Worm (Caenorhabditis elegans) whole organism, young adult: Measurements from ENCODE around the gene K08E3.2.

Experiments
- B0336.3 ChIP-seq: fragments of 200-800 bp; sonication (Bioruptor generic); IDR thresholded peaks from 2 replicates; pipeline ENCODE4 v1.3.6; 2022; ENCODE audit warnings: missing genetic modification characterization, missing compliant biosample characterization
- D2030.7 ChIP-seq: fragments of 200-800 bp; sonication (Bioruptor generic); IDR thresholded peaks from 2 replicates; pipeline ENCODE4 v1.3.6; 2022; ENCODE audit warnings: missing genetic modification reagents, missing genetic modification characterization, missing compliant biosample characterization
- F10E7.11 ChIP-seq: sonication (generic microtip); optimal IDR thresholded peaks from 2 replicates; lab custom pipeline; 2017; ENCODE audit warnings: mild to moderate bottlenecking, missing genetic modification characterization, moderate library complexity, missing compliant biosample characterization
- F23B12.7 ChIP-seq: sonication (generic microtip); optimal IDR thresholded peaks from 2 replicates; lab custom pipeline; 2017; ENCODE audit warnings: missing genetic modification characterization, mild to moderate bottlenecking, missing compliant biosample characterization, antibody characterized with exemption, moderate library complexity; ENCODE audit not compliant: insufficient read depth
- F33H1.4 ChIP-seq: fragments of 200-800 bp; sonication (Bioruptor generic); IDR thresholded peaks from 2 replicates; pipeline ENCODE4 v1.3.6; 2022; ENCODE audit warnings: missing genetic modification reagents, missing genetic modification characterization, missing compliant biosample characterization
- F37B4.10 ChIP-seq: fragments of 200-800 bp; sonication (Bioruptor generic); IDR thresholded peaks from 2 replicates; pipeline ENCODE4 v1.3.6; 2022; ENCODE audit warnings: missing genetic modification characterization, missing compliant biosample characterization
- F39B2.1 ChIP-seq: fragments of 200-800 bp; sonication (Bioruptor generic); IDR thresholded peaks from 2 replicates; pipeline ENCODE4 v1.3.6; 2022; ENCODE audit warnings: missing genetic modification reagents, missing genetic modification characterization, missing compliant biosample characterization
- F57A8.1 ChIP-seq: fragments of 200-800 bp; sonication (Bioruptor generic); optimal IDR thresholded peaks from 2 replicates; lab custom pipeline; 2018; ENCODE audit warnings: mild to moderate bottlenecking, missing genetic modification characterization, moderate library complexity, missing compliant biosample characterization
- K12H6.12 ChIP-seq: fragments of 200-800 bp; sonication (Bioruptor generic); optimal IDR thresholded peaks from 2 replicates; lab custom pipeline; 2018; ENCODE audit warnings: mild to moderate bottlenecking, missing genetic modification characterization, missing compliant biosample characterization
- T07F8.4 ChIP-seq: sonication (generic microtip); optimal IDR thresholded peaks from 2 replicates; lab custom pipeline; 2016; ENCODE audit warnings: mild to moderate bottlenecking, missing genetic modification characterization, moderate library complexity, missing compliant biosample characterization
- T26A5.8 ChIP-seq: sonication (generic microtip); optimal IDR thresholded peaks from 2 replicates; lab custom pipeline; 2016; ENCODE audit warnings: missing genetic modification characterization, missing compliant biosample characterization
- Y56A3A.18 ChIP-seq: fragments of 200-800 bp; sonication (Bioruptor generic); IDR thresholded peaks from 2 replicates; pipeline ENCODE4 v1.3.6; 2022; ENCODE audit warnings: missing genetic modification reagents, missing genetic modification characterization, missing compliant biosample characterization
- ZK185.1 ChIP-seq: sonication (generic microtip); optimal IDR thresholded peaks from 2 replicates; lab custom pipeline; 2016; ENCODE audit warnings: mild to moderate bottlenecking, missing genetic modification characterization, missing compliant biosample characterization; ENCODE audit not compliant: poor library complexity, severe bottlenecking
- akir-1 ChIP-seq: fragments of 200-800 bp; sonication (Bioruptor generic); optimal IDR thresholded peaks from 2 replicates; lab custom pipeline; 2018; ENCODE audit warnings: mild to moderate bottlenecking, missing genetic modification characterization, moderate library complexity, missing compliant biosample characterization
- ama-1 ChIP-seq, 3 experiments: fragments of 150-350 bp in 1 of 3; sonication (generic microtip) in 2 of 3; optimal IDR thresholded peaks; 2 replicates each; lab custom pipeline; 2014 to 2018; ENCODE audit warnings: missing biosample characterization in 2 of 3, missing genetic modification characterization in 2 of 3, missing genetic modification reagents in 2 of 3
- athp-1 ChIP-seq: sonication (generic microtip); optimal IDR thresholded peaks from 2 replicates; lab custom pipeline; 2017; ENCODE audit warnings: mild to moderate bottlenecking, missing genetic modification characterization, missing compliant biosample characterization
- attf-5 ChIP-seq: fragments of 200-800 bp; sonication (Bioruptor generic); optimal IDR thresholded peaks from 2 replicates; lab custom pipeline; 2018; ENCODE audit warnings: mild to moderate bottlenecking, missing genetic modification characterization, missing compliant biosample characterization
- attf-6 ChIP-seq: fragments of 200-800 bp; sonication (Bioruptor generic); IDR thresholded peaks from 2 replicates; pipeline ENCODE4 v1.3.6; 2022; ENCODE audit warnings: missing genetic modification reagents, missing genetic modification characterization, missing compliant biosample characterization
- cebp-2 ChIP-seq: fragments of 200-800 bp; sonication (Bioruptor generic); IDR thresholded peaks from 2 replicates; pipeline ENCODE4 v1.3.6; 2022; ENCODE audit warnings: missing genetic modification characterization, missing compliant biosample characterization
- ceh-58 ChIP-seq: fragments of 200-800 bp; sonication (Bioruptor generic); IDR thresholded peaks from 2 replicates; pipeline ENCODE4 v1.3.6; 2022; ENCODE audit warnings: missing genetic modification characterization, missing compliant biosample characterization
- chd-7 ChIP-seq: sonication (generic microtip); optimal IDR thresholded peaks from 2 replicates; lab custom pipeline; 2016; ENCODE audit warnings: mild to moderate bottlenecking, missing genetic modification characterization, moderate library complexity, missing compliant biosample characterization
- dox-1 ChIP-seq: fragments of 200-800 bp; sonication (Bioruptor generic); IDR thresholded peaks from 2 replicates; pipeline ENCODE4 v1.3.6; 2022; ENCODE audit warnings: missing genetic modification reagents, missing genetic modification characterization, missing compliant biosample characterization
- dpl-1 ChIP-seq: fragments of 150-350 bp; optimal IDR thresholded peaks from 2 replicates; lab custom pipeline; 2014; ENCODE audit warnings: missing biosample characterization, missing genetic modification reagents, missing genetic modification characterization
- egrh-3 ChIP-seq: fragments of 200-800 bp; sonication (Bioruptor generic); IDR thresholded peaks from 2 replicates; pipeline ENCODE4 v1.3.6; 2022; ENCODE audit warnings: missing genetic modification reagents, missing genetic modification characterization, missing compliant biosample characterization
- ekl-4 ChIP-seq: fragments of 200-800 bp; sonication (Bioruptor generic); IDR thresholded peaks from 2 replicates; pipeline ENCODE4 v1.3.6; 2022; ENCODE audit warnings: missing genetic modification reagents, missing genetic modification characterization, missing compliant biosample characterization
- hmg-1.2 ChIP-seq: fragments of 200-800 bp; sonication (Bioruptor generic); IDR thresholded peaks from 2 replicates; pipeline ENCODE4 v1.3.6; 2022; ENCODE audit warnings: missing genetic modification reagents, missing genetic modification characterization, missing compliant biosample characterization
- hmg-20 ChIP-seq: fragments of 200-800 bp; sonication (Bioruptor generic); IDR thresholded peaks from 2 replicates; pipeline ENCODE4 v1.3.6; 2022; ENCODE audit warnings: missing genetic modification reagents, missing genetic modification characterization, missing compliant biosample characterization
- hrde-1 ChIP-seq: sonication (generic microtip); optimal IDR thresholded peaks from 2 replicates; lab custom pipeline; 2016; ENCODE audit warnings: missing genetic modification characterization, mild to moderate bottlenecking, missing compliant biosample characterization, moderate library complexity, missing genotype, missing genetic modification reagents, borderline replicate concordance
- lag-1 ChIP-seq: fragments of 200-800 bp; sonication (Bioruptor generic); IDR thresholded peaks from 2 replicates; pipeline ENCODE4 v1.3.6; 2022; ENCODE audit warnings: missing genetic modification reagents, missing genetic modification characterization, missing compliant biosample characterization
- lin-26 ChIP-seq: fragments of 200-800 bp; sonication (Bioruptor generic); IDR thresholded peaks from 2 replicates; pipeline ENCODE4 v1.3.6; 2022; ENCODE audit warnings: missing genetic modification reagents, missing genetic modification characterization, missing compliant biosample characterization
- lin-40 ChIP-seq: sonication (generic microtip); optimal IDR thresholded peaks from 2 replicates; lab custom pipeline; 2016; ENCODE audit warnings: missing genetic modification characterization, mild to moderate bottlenecking, missing compliant biosample characterization, missing genotype, missing genetic modification reagents
- lin-54 ChIP-seq: fragments of 200-800 bp; sonication (Bioruptor generic); optimal IDR thresholded peaks from 2 replicates; lab custom pipeline; 2018; ENCODE audit warnings: mild to moderate bottlenecking, missing genetic modification characterization, missing compliant biosample characterization
- lsl-1 ChIP-seq: fragments of 200-800 bp; sonication (Bioruptor generic); optimal IDR thresholded peaks from 2 replicates; lab custom pipeline; 2018; ENCODE audit warnings: mild to moderate bottlenecking, missing genetic modification characterization, moderate library complexity, missing compliant biosample characterization
- lsy-27 ChIP-seq: sonication (generic microtip); optimal IDR thresholded peaks from 2 replicates; lab custom pipeline; 2017; ENCODE audit warnings: missing genetic modification characterization, mild to moderate bottlenecking, missing compliant biosample characterization, antibody characterized with exemption, missing genotype, borderline replicate concordance; ENCODE audit not compliant: insufficient read depth
- madf-3 ChIP-seq: fragments of 200-800 bp; sonication (Bioruptor generic); IDR thresholded peaks from 2 replicates; pipeline ENCODE4 v1.3.6; 2022; ENCODE audit warnings: missing genetic modification reagents, missing genetic modification characterization, missing compliant biosample characterization
- mxl-1 ChIP-seq: sonication (generic microtip); optimal IDR thresholded peaks from 2 replicates; lab custom pipeline; 2016; ENCODE audit warnings: missing genetic modification characterization, missing compliant biosample characterization
- nhr-27 ChIP-seq: fragments of 200-800 bp; sonication (Bioruptor generic); optimal IDR thresholded peaks from 2 replicates; lab custom pipeline; 2018; ENCODE audit warnings: mild to moderate bottlenecking, missing genetic modification characterization, moderate library complexity, missing compliant biosample characterization
- pbrm-1 ChIP-seq: fragments of 200-800 bp; sonication (Bioruptor generic); IDR thresholded peaks from 2 replicates; pipeline ENCODE4 v1.3.6; 2022; ENCODE audit warnings: missing genetic modification reagents, missing genetic modification characterization, missing compliant biosample characterization
- pha-4 ChIP-seq: fragments of 150-350 bp; sonication (generic microtip); optimal IDR thresholded peaks from 2 replicates; lab custom pipeline; 2014; ENCODE audit warnings: missing biosample characterization, missing genetic modification reagents, missing genetic modification characterization
- rcor-1 ChIP-seq: fragments of 200-800 bp; sonication (Bioruptor generic); IDR thresholded peaks from 2 replicates; pipeline ENCODE4 v1.3.6; 2022; ENCODE audit warnings: missing genetic modification reagents, missing genetic modification characterization, missing compliant biosample characterization
- sea-2 ChIP-seq: fragments of 200-800 bp; sonication (Bioruptor generic); IDR thresholded peaks from 2 replicates; pipeline ENCODE4 v1.3.6; 2022; ENCODE audit warnings: missing genetic modification characterization, missing compliant biosample characterization
- snpc-1.3 ChIP-seq: sonication (generic microtip); optimal IDR thresholded peaks from 2 replicates; lab custom pipeline; 2017; ENCODE audit warnings: missing genetic modification characterization, mild to moderate bottlenecking, missing compliant biosample characterization, antibody characterized with exemption, moderate library complexity, missing genotype, missing genetic modification reagents; ENCODE audit not compliant: insufficient read depth
- snpc-3.4 ChIP-seq: sonication (generic microtip); optimal IDR thresholded peaks from 2 replicates; lab custom pipeline; 2017; ENCODE audit warnings: missing genetic modification characterization, mild to moderate bottlenecking, missing compliant biosample characterization, antibody characterized with exemption, moderate library complexity, missing genotype, missing genetic modification reagents
- somi-1 ChIP-seq: fragments of 200-800 bp; sonication (Bioruptor generic); optimal IDR thresholded peaks from 2 replicates; lab custom pipeline; 2018; ENCODE audit warnings: mild to moderate bottlenecking, missing genetic modification characterization, missing compliant biosample characterization
- unc-130 ChIP-seq: sonication (generic microtip); optimal IDR thresholded peaks from 2 replicates; lab custom pipeline; 2016; ENCODE audit warnings: missing genetic modification reagents, missing genetic modification characterization, missing compliant biosample characterization
- xnd-1 ChIP-seq: sonication (generic microtip); optimal IDR thresholded peaks from 2 replicates; lab custom pipeline; 2016; ENCODE audit warnings: missing genotype, missing genetic modification reagents, missing genetic modification characterization, missing compliant biosample characterization
- ztf-3 ChIP-seq: fragments of 200-800 bp; sonication (Bioruptor generic); optimal IDR thresholded peaks from 2 replicates; lab custom pipeline; 2018; ENCODE audit warnings: mild to moderate bottlenecking, missing genetic modification characterization, missing compliant biosample characterization

Gene K08E3.2

ce11 chrIII:13721066-13721465 is 27.4 kb downstream of the K08E3.2 start (continued):
- TF ChIP-seq K12H6.12 (tag; lab: Kevin White, UChicago) (peak; percentile 52), B0336.3 (GFP tag; lab: Robert Waterston, UW) (peak; percentile 42; the same call in 1 of the 2 replicates), unc-130 (no peak), sea-2 (GFP tag; lab: Robert Waterston, UW) (no peak), ZK185.1 (tag; lab: Kevin White, UChicago) (no peak), athp-1 (no peak), mxl-1 (tag; lab: Kevin White, UChicago) (no peak), pha-4 (no peak), attf-5 (GFP tag; lab: Kevin White, UChicago) (no peak), hmg-1.2 (peak; percentile 25; the same call in 1 of the 2 replicates), T26A5.8 (tag; lab: Kevin White, UChicago) (no peak), lin-54 (no peak), lin-26 (0 out of 2 replicates have a peak, but pooled peaks have one; percentile 33), somi-1 (GFP tag; lab: Kevin White, UChicago) (peak; percentile 5), F57A8.1 (GFP tag; lab: Kevin White, UChicago) (no peak), lsl-1 (GFP tag; lab: Kevin White, UChicago) (no peak), chd-7 (no peak), snpc-1.3 (tag; lab: Kevin White, UChicago) (no peak), pbrm-1 (no peak), lin-40 (tag; lab: Kevin White, UChicago) (no peak), F23B12.7 (tag; lab: Kevin White, UChicago) (no peak), Y56A3A.18 (GFP tag; lab: Robert Waterston, UW) (no peak), F37B4.10 (no peak), dpl-1 (GFP tag; lab: Kevin White, UChicago) (no peak), akir-1 (GFP tag; lab: Kevin White, UChicago) (peak; percentile 74), attf-6 (GFP tag; lab: Robert Waterston, UW) (no peak), ama-1 (optimal IDR thresholded peaks at IDR 0.05; lab: Kevin White, UChicago) (no peak), ama-1 (GFP tag; optimal IDR thresholded peaks at IDR 0.05; lab: Kevin White, UChicago) (no peak), nhr-27 (no peak), xnd-1 (tag; lab: Kevin White, UChicago) (no peak), ceh-58 (no peak), F10E7.11 (tag; lab: Kevin White, UChicago) (no peak), madf-3 (GFP tag; lab: Robert Waterston, UW) (no peak), ztf-3 (GFP tag; lab: Kevin White, UChicago) (no peak)

- TF ChIP-seq lsy-27 (no peak), ekl-4 (GFP tag; lab: Robert Waterston, UW) (no peak), D2030.7 (GFP tag; lab: Robert Waterston, UW) (0 out of 2 replicates have a peak, but pooled peaks have one; percentile 19), F33H1.4 (no peak), egrh-3 (no peak), dox-1 (GFP tag; lab: Robert Waterston, UW) (0 out of 2 replicates have a peak, but pooled peaks have one; percentile 31), hmg-20 (GFP tag; lab: Robert Waterston, UW) (no peak), xnd-1 (tag; lab: Kevin White, UChicago) (no peak), rcor-1 (no peak), lsl-1 (GFP tag; lab: Kevin White, UChicago) (no peak), T07F8.4 (tag; lab: Kevin White, UChicago) (no peak), ZK185.1 (tag; lab: Kevin White, UChicago) (peak; percentile 15), ama-1 (optimal IDR thresholded peaks at IDR 0.05; lab: Kevin White, UChicago) (no peak), ama-1 (GFP tag; optimal IDR thresholded peaks at IDR 0.05; lab: Kevin White, UChicago) (no peak), snpc-3.4 (tag; lab: Kevin White, UChicago) (no peak), ztf-3 (GFP tag; lab: Kevin White, UChicago) (peak; percentile 33), F39B2.1 (GFP tag; lab: Robert Waterston, UW) (no peak), cebp-2 (0 out of 2 replicates have a peak, but pooled peaks have one; percentile 59), attf-5 (GFP tag; lab: Kevin White, UChicago) (no peak), lag-1 (GFP tag; lab: Robert Waterston, UW) (no peak), hrde-1 (tag; lab: Kevin White, UChicago) (no peak)
These were observed 28.2 kb downstream of the K08E3.2 start for ce11 chrIII:13720190-13720741.
